In genomic region chr2L:1077469-1077993, dm6 we compare ENCODE assay signal across 7 fruit fly cellular contexts.
TF ChIP-seq lines count a peak whose summit lies in the region.

S (minus strand) TSS chr2L:1077815.
ast (plus strand) TSS chr2L:1077948.

- peak; percentile 45 to 52 for TF ChIP-seq CTCF in S2 (optimal IDR thresholded peaks at IDR 0.05; lab: Kevin White, UChicago)
- no peak for TF ChIP-seq CTCF in whole organism, embryonic (GFP tag; optimal IDR thresholded peaks at IDR 0.05; lab: Kevin White, UChicago)

TF ChIP-seq in Kc167, 6 proteins besides CTCF, POLR2A, EP300 and RAD21:
- peak; percentile 91 for TF ChIP-seq Sin3A (optimal IDR thresholded peaks at IDR 0.05; lab: Kevin White, UChicago)
- TF ChIP-seq h (optimal IDR thresholded peaks at IDR 0.05; lab: Kevin White, UChicago), result no peak

TF ChIP-seq in whole organism, adult, 20 proteins besides CTCF, POLR2A, EP300 and RAD21:
- no peak for TF ChIP-seq CG11617 (GFP tag; optimal IDR thresholded peaks at IDR 0.05; lab: Kevin White, UChicago)
- peak; percentile 32 for TF ChIP-seq pad (GFP tag; optimal IDR thresholded peaks at IDR 0.05; lab: Kevin White, UChicago)
- peak; percentile 46 for TF ChIP-seq CG7101 (tag; optimal IDR thresholded peaks at IDR 0.05; lab: Kevin White, UChicago)
- TF ChIP-seq toe (GFP tag; optimal IDR thresholded peaks at IDR 0.05; lab: Kevin White, UChicago), result no peak
- TF ChIP-seq CG1620 (GFP tag; optimal IDR thresholded peaks at IDR 0.05; lab: Kevin White, UChicago), result peak; percentile 47
- TF ChIP-seq CG14711 (tag; optimal IDR thresholded peaks at IDR 0.05; lab: Kevin White, UChicago), result peak; percentile 1
- TF ChIP-seq bab1 (GFP tag; optimal IDR thresholded peaks at IDR 0.05; lab: Kevin White, UChicago), result peak; percentile 66
- peak; percentile 22 for TF ChIP-seq ovo (GFP tag; optimal IDR thresholded peaks at IDR 0.05; lab: Kevin White, UChicago)
- peak; percentile 9 for TF ChIP-seq CG7045 (GFP tag; optimal IDR thresholded peaks at IDR 0.05; lab: Kevin White, UChicago)
- peak; percentile 72 for TF ChIP-seq Mnt (GFP tag; optimal IDR thresholded peaks at IDR 0.05; lab: Kevin White, UChicago)

TF ChIP-seq in whole organism, embryonic, 481 proteins besides CTCF, POLR2A, EP300 and RAD21 (continues in another document):
- TF ChIP-seq al (GFP tag; IDR thresholded peaks at IDR 0.05; lab: Robert Waterston, UW), result 0 out of 2 replicates have a peak, but pooled peaks have one; percentile 34
- TF ChIP-seq CG5180 (GFP tag; optimal IDR thresholded peaks at IDR 0.05; lab: Kevin White, UChicago), result no peak
- peak; percentile 40 for TF ChIP-seq CG9876 (GFP tag; optimal IDR thresholded peaks at IDR 0.05; lab: Kevin White, UChicago)
- no peak for TF ChIP-seq Ets65A (GFP tag; lab: Kevin White, UChicago)
- TF ChIP-seq Dad (GFP tag; optimal IDR thresholded peaks at IDR 0.05; lab: Kevin White, UChicago), result peak; percentile 11
- TF ChIP-seq hbn (GFP tag; IDR thresholded peaks at IDR 0.05; lab: Robert Waterston, UW; ENCODE audit: partially characterized antibody), result peak; percentile 97
- peak; percentile 72 for TF ChIP-seq stwl (tag; optimal IDR thresholded peaks at IDR 0.05; lab: Kevin White, UChicago)
- TF ChIP-seq CG9215 (GFP tag; IDR thresholded peaks at IDR 0.05; lab: Robert Waterston, UW), result no peak
- TF ChIP-seq kni (GFP tag; optimal IDR thresholded peaks at IDR 0.05; lab: Kevin White, UChicago), result peak; percentile 32
- TF ChIP-seq vfl (GFP tag; optimal IDR thresholded peaks at IDR 0.05; lab: Kevin White, UChicago), result no peak
- peak; percentile 53 for TF ChIP-seq CG13894 (tag; optimal IDR thresholded peaks at IDR 0.05; lab: Kevin White, UChicago)
- TF ChIP-seq crp (GFP tag; optimal IDR thresholded peaks at IDR 0.05; lab: Kevin White, UChicago), result peak in 1 of 2 experiments; percentile 15
- TF ChIP-seq Sin3A (optimal IDR thresholded peaks at IDR 0.05; lab: Kevin White, UChicago), result peak; percentile 82
- TF ChIP-seq Dp (GFP tag; optimal IDR thresholded peaks at IDR 0.05; lab: Kevin White, UChicago), result peak; percentile 65
- peak; percentile 41 for TF ChIP-seq ewg (GFP tag; optimal IDR thresholded peaks at IDR 0.05; lab: Kevin White, UChicago)
- TF ChIP-seq Trl (optimal IDR thresholded peaks at IDR 0.05; lab: Kevin White, UChicago), result peak in 1 of 2 experiments; percentile 42
- peak; percentile 35 for TF ChIP-seq Trl (GFP tag; optimal IDR thresholded peaks at IDR 0.05; lab: Kevin White, UChicago)
- TF ChIP-seq HLH54F (GFP tag; optimal IDR thresholded peaks at IDR 0.05; lab: Kevin White, UChicago), result peak; percentile 34
- peak; percentile 78 for TF ChIP-seq chm (GFP tag; IDR thresholded peaks at IDR 0.05; lab: Robert Waterston, UW)

TF ChIP-seq in whole organism, prepupa, 60 proteins besides CTCF, POLR2A, EP300 and RAD21 (continues in another document):
- TF ChIP-seq esn (GFP tag; optimal IDR thresholded peaks at IDR 0.05; lab: Kevin White, UChicago) (peak; percentile 36), Ets21C (GFP tag; optimal IDR thresholded peaks at IDR 0.05; lab: Kevin White, UChicago) (no peak), cyc (GFP tag; optimal IDR thresholded peaks at IDR 0.05; lab: Kevin White, UChicago) (peak; percentile 13), Hr39 (GFP tag; optimal IDR thresholded peaks at IDR 0.05; lab: Kevin White, UChicago) (no peak), CG6276 (GFP tag; optimal IDR thresholded peaks at IDR 0.05; lab: Kevin White, UChicago) (no peak), CG8119 (GFP tag; IDR thresholded peaks at IDR 0.05; lab: Robert Waterston, UW) (no peak; the same call in 1 of the 3 replicates), pdm3 (GFP tag; optimal IDR thresholded peaks at IDR 0.05; lab: Kevin White, UChicago) (no peak), Eip78C (GFP tag; lab: Kevin White, UChicago) (peak; percentile 86), svp (GFP tag; lab: Kevin White, UChicago) (no peak), CG4318 (GFP tag; optimal IDR thresholded peaks at IDR 0.05; lab: Kevin White, UChicago) (no peak), CG31627 (GFP tag; optimal IDR thresholded peaks at IDR 0.05; lab: Kevin White, UChicago) (no peak), CG11902 (GFP tag; optimal IDR thresholded peaks at IDR 0.05; lab: Kevin White, UChicago) (no peak), CG1621 (tag; optimal IDR thresholded peaks at IDR 0.05; lab: Kevin White, UChicago) (peak; percentile 76), CG32006 (GFP tag; optimal IDR thresholded peaks at IDR 0.05; lab: Kevin White, UChicago) (no peak), CG11762 (GFP tag; optimal IDR thresholded peaks at IDR 0.05; lab: Kevin White, UChicago; ENCODE audit: insufficient read depth) (no peak), Sox14 (GFP tag; optimal IDR thresholded peaks at IDR 0.05; lab: Kevin White, UChicago) (peak; percentile 13), fd59A (GFP tag; optimal IDR thresholded peaks at IDR 0.05; lab: Kevin White, UChicago) (no peak), Sox102F (GFP tag; optimal IDR thresholded peaks at IDR 0.05; lab: Kevin White, UChicago) (no peak), vri (GFP tag; optimal IDR thresholded peaks at IDR 0.05; lab: Kevin White, UChicago) (no peak), Eip75B (GFP tag; optimal IDR thresholded peaks at IDR 0.05; lab: Kevin White, UChicago) (no peak), CG6163 (GFP tag; IDR thresholded peaks at IDR 0.05; lab: Robert Waterston, UW) (peak; percentile 8; the same call in 1 of the 3 replicates)

TF ChIP-seq in whole organism, pupa, 21 proteins besides CTCF, POLR2A, EP300 and RAD21:
- TF ChIP-seq CG34367 (tag; optimal IDR thresholded peaks at IDR 0.05; lab: Kevin White, UChicago), result peak; percentile 20
- TF ChIP-seq rn (GFP tag; IDR thresholded peaks at IDR 0.05; lab: Robert Waterston, UW), result no peak
- no peak for TF ChIP-seq CG17806 (tag; optimal IDR thresholded peaks at IDR 0.05; lab: Kevin White, UChicago)
- TF ChIP-seq Pif1A (GFP tag; optimal IDR thresholded peaks at IDR 0.05; lab: Kevin White, UChicago), result no peak
- TF ChIP-seq Snoo (tag; optimal IDR thresholded peaks at IDR 0.05; lab: Kevin White, UChicago), result peak; percentile 14
- TF ChIP-seq CG12605 (GFP tag; IDR thresholded peaks at IDR 0.05; lab: Robert Waterston, UW), result peak; percentile 21; the same call in 1 of the 2 replicates
- TF ChIP-seq fd96Ca (GFP tag; IDR thresholded peaks at IDR 0.05; lab: Robert Waterston, UW), result no peak
- peak; percentile 23 for TF ChIP-seq CG8159 (tag; optimal IDR thresholded peaks at IDR 0.05; lab: Kevin White, UChicago)
- TF ChIP-seq CG9948 (tag; optimal IDR thresholded peaks at IDR 0.05; lab: Kevin White, UChicago), result no peak
- TF ChIP-seq CG8301 (tag; optimal IDR thresholded peaks at IDR 0.05; lab: Kevin White, UChicago), result no peak
- TF ChIP-seq CG13204 (GFP tag; optimal IDR thresholded peaks at IDR 0.05; lab: Kevin White, UChicago), result peak; percentile 18
- TF ChIP-seq CG14655 (GFP tag; optimal IDR thresholded peaks at IDR 0.05; lab: Kevin White, UChicago), result no peak
- no peak for TF ChIP-seq Pif1B (GFP tag; optimal IDR thresholded peaks at IDR 0.05; lab: Kevin White, UChicago)
- no peak for TF ChIP-seq CG10348 (GFP tag; IDR thresholded peaks at IDR 0.05; lab: Robert Waterston, UW)
- TF ChIP-seq Ets98B (GFP tag; IDR thresholded peaks at IDR 0.05; lab: Robert Waterston, UW), result 0 out of 2 replicates have a peak, but pooled peaks have one; percentile 33
- TF ChIP-seq D1 (tag; optimal IDR thresholded peaks at IDR 0.05; lab: Kevin White, UChicago), result no peak
- TF ChIP-seq CG4496 (GFP tag; IDR thresholded peaks at IDR 0.05; lab: Robert Waterston, UW), result peak; percentile 33; the same call in 2 of the 3 replicates
- TF ChIP-seq gl (tag; optimal IDR thresholded peaks at IDR 0.05; lab: Kevin White, UChicago), result no peak
- peak; percentile 36; the same call in 1 of the 2 replicates for TF ChIP-seq CG32121 (GFP tag; IDR thresholded peaks at IDR 0.05; lab: Robert Waterston, UW)
- no peak for TF ChIP-seq CG15710 (tag; optimal IDR thresholded peaks at IDR 0.05; lab: Kevin White, UChicago)
- TF ChIP-seq EcR (GFP tag; optimal IDR thresholded peaks at IDR 0.05; lab: Kevin White, UChicago), result peak; percentile 10
TF ChIP-seq in whole organism, pupa: peak in this region for 9.

TF ChIP-seq in whole organism, wandering third instar larva, 38 proteins besides CTCF, POLR2A, EP300 and RAD21 (continues in another document):
- TF ChIP-seq usp (GFP tag; optimal IDR thresholded peaks at IDR 0.05; lab: Kevin White, UChicago) (no peak), h (GFP tag; optimal IDR thresholded peaks at IDR 0.05; lab: Kevin White, UChicago) (no peak), CrebA (GFP tag; optimal IDR thresholded peaks at IDR 0.05; lab: Kevin White, UChicago; ENCODE audit: borderline replicate concordance) (no peak), foxo (GFP tag; optimal IDR thresholded peaks at IDR 0.05; lab: Kevin White, UChicago) (peak in 1 of 2 experiments; percentile 28), HLH106 (tag; optimal IDR thresholded peaks at IDR 0.05; lab: Kevin White, UChicago) (peak; percentile 19), GATAd (GFP tag; optimal IDR thresholded peaks at IDR 0.05; lab: Kevin White, UChicago) (no peak), Rel (GFP tag; optimal IDR thresholded peaks at IDR 0.05; lab: Kevin White, UChicago) (no peak), Rel (tag; optimal IDR thresholded peaks at IDR 0.05; lab: Kevin White, UChicago) (peak; percentile 89), Myc (optimal IDR thresholded peaks at IDR 0.05; lab: Kevin White, UChicago) (no peak), OdsH (GFP tag; optimal IDR thresholded peaks at IDR 0.05; lab: Kevin White, UChicago) (peak; percentile 18), brk (GFP tag; optimal IDR thresholded peaks at IDR 0.05; lab: Kevin White, UChicago) (no peak), br (GFP tag; optimal IDR thresholded peaks at IDR 0.05; lab: Kevin White, UChicago) (no peak), Hnf4 (GFP tag; optimal IDR thresholded peaks at IDR 0.05; lab: Kevin White, UChicago) (no peak), Jra (GFP tag; optimal IDR thresholded peaks at IDR 0.05; lab: Kevin White, UChicago) (no peak), CG32264 (GFP tag; optimal IDR thresholded peaks at IDR 0.05; lab: Kevin White, UChicago) (no peak), ey (GFP tag; optimal IDR thresholded peaks at IDR 0.05; lab: Kevin White, UChicago) (no peak), psq (GFP tag; optimal IDR thresholded peaks at IDR 0.05; lab: Kevin White, UChicago) (peak; percentile 79), lola (GFP tag; optimal IDR thresholded peaks at IDR 0.05; lab: Kevin White, UChicago) (no peak), Dif (GFP tag; optimal IDR thresholded peaks at IDR 0.05; lab: Kevin White, UChicago; ENCODE audit: partially characterized antibody) (peak; percentile 28), woc (GFP tag; optimal IDR thresholded peaks at IDR 0.05; lab: Kevin White, UChicago) (no peak), Abd-B (GFP tag; optimal IDR thresholded peaks at IDR 0.05; lab: Kevin White, UChicago) (no peak), Hr78 (GFP tag; optimal IDR thresholded peaks at IDR 0.05; lab: Kevin White, UChicago) (no peak), CG9705 (GFP tag; optimal IDR thresholded peaks at IDR 0.05; lab: Kevin White, UChicago) (no peak), dl (GFP tag; optimal IDR thresholded peaks at IDR 0.05; lab: Kevin White, UChicago; ENCODE audit: insufficient read depth in 1 of 2, partially characterized antibody in 2 of 2) (no peak), sage (GFP tag; optimal IDR thresholded peaks at IDR 0.05; lab: Kevin White, UChicago) (no peak), sv (GFP tag; optimal IDR thresholded peaks at IDR 0.05; lab: Kevin White, UChicago) (no peak)
